Worm (Caenorhabditis elegans) whole organism, L4 larva: Measurements from ENCODE around the gene prp-9.

Experiments used
- aha-1 ChIP-seq: fragments of 150-350 bp; peaks from one replicate; lab custom pipeline; 2014; ENCODE audit warnings: missing biosample characterization, missing genetic modification characterization
- arid-1 ChIP-seq: fragments of 200-800 bp; sonication (Bioruptor generic); conservative IDR thresholded peaks from 2 replicates; pipeline ENCODE4 v1.3.6; 2022; ENCODE audit warnings: missing genetic modification reagents, missing genetic modification characterization, missing compliant biosample characterization
- daf-12 ChIP-seq: fragments of 150-350 bp; optimal IDR thresholded peaks from 2 replicates; lab custom pipeline; 2014; ENCODE audit warnings: missing biosample characterization, missing genetic modification reagents, missing genetic modification characterization
- lim-7 ChIP-seq: fragments of 200-800 bp; sonication (Bioruptor generic); IDR thresholded peaks from 2 replicates; pipeline ENCODE4 v1.3.6; 2022; ENCODE audit warnings: missing genetic modification characterization, missing compliant biosample characterization
- nhr-77 ChIP-seq: fragments of 150-350 bp; optimal IDR thresholded peaks from 2 replicates; lab custom pipeline; 2014; ENCODE audit warnings: missing biosample characterization, missing genetic modification characterization
- pqm-1 ChIP-seq: sonication (generic microtip); optimal IDR thresholded peaks from 2 replicates; lab custom pipeline; 2017; ENCODE audit warnings: missing biosample characterization, missing genetic modification characterization
- snpc-4 ChIP-seq: fragments of 150-350 bp; optimal IDR thresholded peaks from 2 replicates; lab custom pipeline; 2014; ENCODE audit warnings: missing biosample characterization, missing genetic modification characterization
- tra-1 ChIP-seq: fragments of 200-800 bp; sonication (Bioruptor generic); IDR thresholded peaks from 2 replicates; pipeline ENCODE4 v1.3.6; 2022; ENCODE audit warnings: missing genetic modification reagents, missing genetic modification characterization, missing compliant biosample characterization
- zag-1 ChIP-seq: fragments of 150-350 bp; optimal IDR thresholded peaks from 2 replicates; lab custom pipeline; 2014; ENCODE audit warnings: missing biosample characterization, missing genetic modification characterization
- ztf-11 ChIP-seq: fragments of 150-350 bp; optimal IDR thresholded peaks from 2 replicates; lab custom pipeline; 2014; ENCODE audit warnings: missing biosample characterization, missing genetic modification characterization

- TF ChIP-seq lim-7 = no peak
- no peak for TF ChIP-seq pqm-1
- TF ChIP-seq arid-1 (GFP tag; lab: Robert Waterston, UW) = no peak
- no peak for TF ChIP-seq zag-1 (tag; lab: Kevin White, UChicago)
- TF ChIP-seq tra-1 (GFP tag; lab: Robert Waterston, UW) = no peak
- no peak for TF ChIP-seq nhr-77 (tag; lab: Kevin White, UChicago)
- no peak for TF ChIP-seq snpc-4 (tag; lab: Kevin White, UChicago)
- TF ChIP-seq aha-1 = peak; percentile 53
- TF ChIP-seq ztf-11 (tag; lab: Kevin White, UChicago) = no peak
- no peak for TF ChIP-seq daf-12
Measured at ce11 chrII:8488123-8488522, 37.1 kb downstream of the prp-9 start.
